Worm (Caenorhabditis elegans) whole organism, L1 larva: ENCODE measurements around the gene srg-23.

Experiments used
- C04F5.9 ChIP-seq: sonication (generic microtip); optimal IDR thresholded peaks from 2 replicates; lab custom pipeline; 2016; ENCODE audit warnings: missing genetic modification characterization, missing compliant biosample characterization
- C16A3.4 ChIP-seq: fragments of 150-350 bp; optimal IDR thresholded peaks from 2 replicates; lab custom pipeline; 2014; ENCODE audit warnings: missing biosample characterization, missing genetic modification characterization
- C34B4.2 ChIP-seq: sonication (generic microtip); optimal IDR thresholded peaks from 2 replicates; lab custom pipeline; 2017; ENCODE audit warnings: mild to moderate bottlenecking, missing genetic modification characterization, missing compliant biosample characterization
- ama-1 ChIP-seq: fragments of 150-350 bp; optimal IDR thresholded peaks from 2 replicates; lab custom pipeline; 2014
- blmp-1 ChIP-seq: fragments of 150-350 bp; optimal IDR thresholded peaks from 2 replicates; lab custom pipeline; 2014; ENCODE audit warnings: missing biosample characterization, missing genetic modification characterization
- ceh-82 ChIP-seq, 3 experiments: fragments of 150-350 bp in 1 of 3; sonication (generic microtip) in 2 of 3; optimal IDR thresholded peaks; 2 replicates each; lab custom pipeline; 2014 to 2017; ENCODE audit warnings: missing biosample characterization in 3 of 3, missing genetic modification characterization in 3 of 3
- ceh-90 ChIP-seq: sonication (generic microtip); optimal IDR thresholded peaks from 2 replicates; lab custom pipeline; 2016; ENCODE audit warnings: missing genetic modification characterization, missing compliant biosample characterization
- ces-1 ChIP-seq: fragments of 150-350 bp; optimal IDR thresholded peaks from 2 replicates; lab custom pipeline; 2014; ENCODE audit warnings: missing biosample characterization, missing genetic modification reagents, missing genetic modification characterization
- dsc-1 ChIP-seq: sonication (generic microtip); optimal IDR thresholded peaks from 2 replicates; lab custom pipeline; 2016; ENCODE audit warnings: mild to moderate bottlenecking, missing genetic modification characterization, missing compliant biosample characterization
- efl-1 ChIP-seq, 4 experiments: fragments of 150-350 bp; optimal IDR thresholded peaks in 3 of 4; peaks in 1 of 4; 1 replicate in 1 of 4; 2 replicates in 3 of 4; lab custom pipeline; 2014; ENCODE audit warnings: missing biosample characterization in 2 of 4, missing genetic modification characterization in 2 of 4, missing genetic modification reagents in 2 of 4
- efl-3 ChIP-seq: fragments of 200-800 bp; sonication (Bioruptor generic); optimal IDR thresholded peaks from 2 replicates; lab custom pipeline; 2018; ENCODE audit warnings: mild to moderate bottlenecking, missing genetic modification characterization, missing compliant biosample characterization
- egl-27 ChIP-seq, 2 experiments: fragments of 150-350 bp in 1 of 2; sonication (generic microtip); optimal IDR thresholded peaks; 3 replicates each; lab custom pipeline; 2017 to 2018; ENCODE audit warnings: missing biosample characterization in 2 of 2, missing genetic modification characterization in 2 of 2, missing genetic modification reagents in 2 of 2
- elt-2 ChIP-seq: sonication (generic microtip); optimal IDR thresholded peaks from 2 replicates; lab custom pipeline; 2016; ENCODE audit warnings: missing genetic modification characterization, mild to moderate bottlenecking, inconsistent platforms, missing compliant biosample characterization, missing genetic modification reagents
- elt-3 ChIP-seq, 6 experiments: fragments of 150-350 bp in 1 of 6; sonication (generic microtip); optimal IDR thresholded peaks; 2 replicates each; lab custom pipeline; 2017 to 2018; ENCODE audit warnings: missing biosample characterization in 6 of 6, missing genetic modification characterization in 6 of 6, inconsistent platforms in 1 of 6
- fkh-4 ChIP-seq: sonication (generic microtip); optimal IDR thresholded peaks from 2 replicates; lab custom pipeline; 2016; ENCODE audit warnings: missing compliant biosample characterization, missing genetic modification characterization, borderline replicate concordance
- fkh-8 ChIP-seq: sonication (generic microtip); optimal IDR thresholded peaks from 2 replicates; lab custom pipeline; 2016; ENCODE audit warnings: mild to moderate bottlenecking, missing genetic modification characterization, missing compliant biosample characterization
- hlh-4 ChIP-seq: sonication (generic microtip); optimal IDR thresholded peaks from 2 replicates; lab custom pipeline; 2016; ENCODE audit warnings: mild to moderate bottlenecking, missing genetic modification characterization, missing compliant biosample characterization
- jun-1 ChIP-seq: fragments of 150-350 bp; optimal IDR thresholded peaks from 2 replicates; lab custom pipeline; 2014; ENCODE audit warnings: missing biosample characterization, missing genetic modification reagents, missing genetic modification characterization
- lin-13 ChIP-seq: fragments of 150-350 bp; optimal IDR thresholded peaks from 2 replicates; lab custom pipeline; 2014; ENCODE audit warnings: missing biosample characterization, missing genetic modification reagents, missing genetic modification characterization
- lin-15B ChIP-seq: fragments of 150-350 bp; sonication (generic microtip); optimal IDR thresholded peaks from 3 replicates; lab custom pipeline; 2014; ENCODE audit warnings: missing biosample characterization, missing genetic modification characterization
- lir-3 ChIP-seq: sonication (generic microtip); optimal IDR thresholded peaks from 2 replicates; lab custom pipeline; 2016; ENCODE audit warnings: mild to moderate bottlenecking, missing genetic modification characterization, moderate library complexity, missing compliant biosample characterization; ENCODE audit not compliant: poor library complexity
- lsy-2 ChIP-seq, 2 experiments: fragments of 150-350 bp; optimal IDR thresholded peaks; 2 replicates each; lab custom pipeline; 2014; ENCODE audit warnings: missing biosample characterization in 2 of 2, missing genetic modification characterization in 2 of 2
- mdl-1 ChIP-seq, 2 experiments: fragments of 150-350 bp; optimal IDR thresholded peaks; 2 replicates each; lab custom pipeline; 2014 to 2017; ENCODE audit warnings: missing biosample characterization in 2 of 2, missing genetic modification characterization in 2 of 2, inconsistent platforms in 1 of 2
- nhr-11 ChIP-seq: fragments of 150-350 bp; optimal IDR thresholded peaks from 2 replicates; lab custom pipeline; 2014; ENCODE audit warnings: missing biosample characterization, missing genetic modification characterization
- nhr-12 ChIP-seq: sonication (generic microtip); optimal IDR thresholded peaks from 2 replicates; lab custom pipeline; 2017; ENCODE audit warnings: missing biosample characterization, missing genetic modification characterization
- nhr-28 ChIP-seq: fragments of 150-350 bp; optimal IDR thresholded peaks from 2 replicates; lab custom pipeline; 2014; ENCODE audit warnings: missing biosample characterization, missing genetic modification characterization
- nhr-76 ChIP-seq: sonication (generic microtip); optimal IDR thresholded peaks from 2 replicates; lab custom pipeline; 2017; ENCODE audit warnings: missing biosample characterization, missing genetic modification characterization
- nhr-90 ChIP-seq: sonication (generic microtip); optimal IDR thresholded peaks from 2 replicates; lab custom pipeline; 2016; ENCODE audit warnings: mild to moderate bottlenecking, missing genetic modification characterization, missing compliant biosample characterization; ENCODE audit not compliant: poor library complexity
- pag-3 ChIP-seq: sonication (generic microtip); optimal IDR thresholded peaks from 2 replicates; lab custom pipeline; 2017; ENCODE audit warnings: missing genetic modification characterization, mild to moderate bottlenecking, missing compliant biosample characterization, antibody characterized with exemption, borderline replicate concordance; ENCODE audit not compliant: insufficient read depth
- pax-3 ChIP-seq: fragments of 200-800 bp; sonication (Bioruptor generic); optimal IDR thresholded peaks from 2 replicates; lab custom pipeline; 2018; ENCODE audit warnings: mild to moderate bottlenecking, missing genetic modification characterization, moderate library complexity, missing compliant biosample characterization
- rnt-1 ChIP-seq: sonication (generic microtip); optimal IDR thresholded peaks from 2 replicates; lab custom pipeline; 2016; ENCODE audit warnings: mild to moderate bottlenecking, missing genetic modification characterization, moderate library complexity, missing compliant biosample characterization
- snpc-4 ChIP-seq: fragments of 150-350 bp; optimal IDR thresholded peaks from 2 replicates; lab custom pipeline; 2014; ENCODE audit warnings: missing biosample characterization, missing genetic modification characterization
- snu-23 ChIP-seq: sonication (generic microtip); optimal IDR thresholded peaks from 2 replicates; lab custom pipeline; 2016; ENCODE audit warnings: missing genetic modification characterization, missing compliant biosample characterization
- sox-4 ChIP-seq: sonication (generic microtip); optimal IDR thresholded peaks from 2 replicates; lab custom pipeline; 2016; ENCODE audit warnings: missing genetic modification characterization, missing compliant biosample characterization
- sup-37 ChIP-seq: fragments of 200-800 bp; sonication (Bioruptor generic); optimal IDR thresholded peaks from 2 replicates; lab custom pipeline; 2018; ENCODE audit warnings: mild to moderate bottlenecking, missing genetic modification characterization, missing compliant biosample characterization
- swsn-7 ChIP-seq: sonication (generic microtip); optimal IDR thresholded peaks from 2 replicates; lab custom pipeline; 2016; ENCODE audit warnings: missing genetic modification characterization, missing compliant biosample characterization
- tlp-1 ChIP-seq: fragments of 150-350 bp; optimal IDR thresholded peaks from 2 replicates; lab custom pipeline; 2014; ENCODE audit warnings: missing biosample characterization, missing genetic modification characterization
- unc-130 ChIP-seq: fragments of 150-350 bp; optimal IDR thresholded peaks from 2 replicates; lab custom pipeline; 2017; ENCODE audit warnings: missing biosample characterization, missing genetic modification characterization, inconsistent platforms
- unc-30 ChIP-seq: sonication (generic microtip); optimal IDR thresholded peaks from 2 replicates; lab custom pipeline; 2017; ENCODE audit warnings: missing biosample characterization, missing genetic modification characterization
- unc-62 ChIP-seq: fragments of 150-350 bp; optimal IDR thresholded peaks from 2 replicates; lab custom pipeline; 2014; ENCODE audit warnings: missing biosample characterization, missing genetic modification reagents, missing genetic modification characterization
- unc-86 ChIP-seq: sonication (generic microtip); optimal IDR thresholded peaks from 2 replicates; lab custom pipeline; 2016; ENCODE audit warnings: missing genetic modification characterization, missing compliant biosample characterization
- vab-15 ChIP-seq: sonication (generic microtip); optimal IDR thresholded peaks from 2 replicates; lab custom pipeline; 2017; ENCODE audit warnings: missing genotype, mild to moderate bottlenecking, missing genetic modification characterization, missing compliant biosample characterization
- zag-1 ChIP-seq: fragments of 150-350 bp; optimal IDR thresholded peaks from 2 replicates; lab custom pipeline; 2014; ENCODE audit warnings: missing biosample characterization, missing genetic modification characterization

srg-23 gene

ce11 chrII:3093352-3093751 lies 2.6 kb downstream of the srg-23 start, which contains the start of gene srg-22:
srg-22 (minus strand) TSS chrII:3093452.
- TF ChIP-seq pag-3 (tag; lab: Kevin White, UChicago) (no peak), zag-1 (tag; lab: Kevin White, UChicago) (no peak), hlh-4 (tag; lab: Kevin White, UChicago) (peak; percentile 7), dsc-1 (tag; lab: Kevin White, UChicago) (no peak), pax-3 (no peak), elt-2 (tag; lab: Kevin White, UChicago) (no peak), unc-30 (tag; lab: Kevin White, UChicago) (no peak), fkh-4 (tag; lab: Kevin White, UChicago) (no peak)

- TF ChIP-seq lin-13 (no peak), efl-1 (optimal IDR thresholded peaks at IDR 0.05; lab: Kevin White, UChicago) (no peak), efl-1 (GFP tag; optimal IDR thresholded peaks at IDR 0.05 in 1 of 2; lab: Kevin White, UChicago) (peak in 1 of 2 experiments; percentile 4)
Observed at ce11 chrII:3091268-3091667, 4.7 kb downstream of the srg-23 start, which contains the start of gene srg-21. srg-21 (minus strand) TSS chrII:3091368.

ce11 chrII:3087134-3087533 lies 8.8 kb downstream of the srg-23 start:
- no peak for TF ChIP-seq tlp-1 (tag; lab: Kevin White, UChicago)
- no peak for TF ChIP-seq efl-1 (optimal IDR thresholded peaks at IDR 0.05; lab: Kevin White, UChicago)
- TF ChIP-seq efl-1 (GFP tag; optimal IDR thresholded peaks at IDR 0.05 in 1 of 2; lab: Kevin White, UChicago) = peak in 1 of 2 experiments; percentile 27
- no peak for TF ChIP-seq C04F5.9
- TF ChIP-seq lir-3 (tag; lab: Kevin White, UChicago) = no peak

- TF ChIP-seq blmp-1 (tag; lab: Kevin White, UChicago) (no peak), mdl-1 (tag; optimal IDR thresholded peaks at IDR 0.05; lab: Kevin White, UChicago) (no peak), unc-130 (tag; lab: Kevin White, UChicago) (no peak), elt-3 (tag; optimal IDR thresholded peaks at IDR 0.05; lab: Kevin White, UChicago) (no peak), ama-1 (lab: Kevin White, UChicago) (no peak), snpc-4 (no peak), jun-1 (tag; lab: Kevin White, UChicago) (no peak), egl-27 (tag; optimal IDR thresholded peaks at IDR 0.05; lab: Kevin White, UChicago) (no peak), ceh-90 (tag; lab: Kevin White, UChicago) (no peak), nhr-76 (no peak), sox-4 (tag; lab: Kevin White, UChicago) (no peak), nhr-90 (no peak), ceh-82 (tag; optimal IDR thresholded peaks at IDR 0.05; lab: Kevin White, UChicago) (no peak), fkh-8 (tag; lab: Kevin White, UChicago) (no peak), tlp-1 (tag; lab: Kevin White, UChicago) (no peak), snu-23 (GFP tag; lab: Kevin White, UChicago) (no peak), nhr-28 (tag; lab: Kevin White, UChicago) (no peak), rnt-1 (no peak)
Observed at ce11 chrII:3078496-3078895, 17.5 kb downstream of the srg-23 start, which contains the start of gene copb-1. copb-1 (plus strand) TSS chrII:3078796.

ce11 chrII:3076915-3077314 lies 19.0 kb downstream of the srg-23 start, which contains the start of gene Y25C1A.8:
Y25C1A.8 (minus strand) TSS chrII:3076959.
- TF ChIP-seq unc-86 (peak; percentile 90), elt-3 (tag; optimal IDR thresholded peaks at IDR 0.05; lab: Kevin White, UChicago) (peak in 3 of 6 experiments; percentile 14 to 80 (median 74)), nhr-11 (peak; percentile 66), lsy-2 (tag; optimal IDR thresholded peaks at IDR 0.05; lab: Kevin White, UChicago) (peak; percentile 100), sox-4 (tag; lab: Kevin White, UChicago) (peak; percentile 72), swsn-7 (tag; lab: Kevin White, UChicago) (peak; percentile 92), lir-3 (tag; lab: Kevin White, UChicago) (no peak), unc-30 (tag; lab: Kevin White, UChicago) (no peak), efl-1 (optimal IDR thresholded peaks at IDR 0.05; lab: Kevin White, UChicago) (peak; percentile 92 to 95), efl-1 (GFP tag; optimal IDR thresholded peaks at IDR 0.05 in 1 of 2; lab: Kevin White, UChicago) (peak; percentile 80 to 98), nhr-12 (tag; lab: Kevin White, UChicago) (no peak), C16A3.4 (tag; lab: Kevin White, UChicago) (peak; percentile 89), efl-3 (GFP tag; lab: Kevin White, UChicago) (peak; percentile 34), fkh-4 (tag; lab: Kevin White, UChicago) (peak; percentile 60), vab-15 (tag; lab: Kevin White, UChicago) (peak; percentile 79), lin-15B (peak; percentile 58), tlp-1 (tag; lab: Kevin White, UChicago) (no peak), sup-37 (GFP tag; lab: Kevin White, UChicago) (peak; percentile 84), ces-1 (GFP tag; lab: Kevin White, UChicago) (no peak), unc-62 (GFP tag; lab: Kevin White, UChicago) (no peak), C34B4.2 (tag; lab: Kevin White, UChicago) (peak; percentile 78), snu-23 (GFP tag; lab: Kevin White, UChicago) (peak; percentile 95), hlh-4 (tag; lab: Kevin White, UChicago) (no peak)
